Worm (Caenorhabditis elegans): ENCODE results near the gene fbxa-137.

DNA sequence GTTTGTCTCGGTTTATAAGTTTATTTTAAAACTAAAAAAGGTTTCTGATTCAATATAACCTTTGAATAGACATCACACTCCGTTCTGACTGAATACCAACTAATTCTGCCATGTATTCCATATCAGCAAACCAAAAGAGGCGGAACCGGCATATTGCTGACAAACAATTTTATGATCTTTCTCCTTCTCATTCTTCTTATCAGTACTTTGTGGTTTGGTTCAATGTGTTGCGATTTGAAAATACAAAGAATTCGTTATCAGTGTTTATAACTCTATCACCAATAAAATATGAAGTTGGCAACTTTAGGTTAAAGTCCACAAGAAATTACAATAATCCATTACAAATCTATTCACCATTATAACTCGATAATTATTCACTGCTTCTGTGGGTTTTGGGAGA lies 45.6 kb downstream of the fbxa-137 start:
- TF ChIP-seq sea-2 (GFP tag; optimal IDR thresholded peaks at IDR 0.05): no peak
- no peak for TF ChIP-seq mdl-1 (tag; optimal IDR thresholded peaks at IDR 0.05)
- no peak for TF ChIP-seq ztf-11 (tag; optimal IDR thresholded peaks at IDR 0.05)
- TF ChIP-seq elt-2 (tag; optimal IDR thresholded peaks at IDR 0.05): peak; percentile 98
- TF ChIP-seq nhr-76 (tag; optimal IDR thresholded peaks at IDR 0.05): no peak
- no peak for TF ChIP-seq aly-2 (tag; optimal IDR thresholded peaks at IDR 0.05)
